Fruit fly (Drosophila melanogaster) whole organism, pupa: ENCODE measurements around the gene Hrs.

Experiments
- CG10348 ChIP-seq: fragments of 200-800 bp; sonication (Bioruptor generic); IDR thresholded peaks from 2 replicates; pipeline ENCODE4 v1.3.6; 2022; ENCODE audit warnings: missing biosample characterization, missing genetic modification characterization
- CG14655 ChIP-seq: fragments of 200-800 bp; sonication (Bioruptor generic); optimal IDR thresholded peaks from 3 replicates; lab custom pipeline; 2017; ENCODE audit warnings: mild to moderate bottlenecking, missing biosample characterization, missing genetic modification reagents, missing genetic modification characterization
- CG15710 ChIP-seq: fragments of 200-800 bp; sonication (Bioruptor generic); optimal IDR thresholded peaks from 2 replicates; lab custom pipeline; 2018; ENCODE audit warnings: missing biosample characterization, mild to moderate bottlenecking, missing genetic modification characterization, moderate library complexity
- CG32121 ChIP-seq: fragments of 200-800 bp; sonication (Bioruptor generic); IDR thresholded peaks from 2 replicates; pipeline ENCODE4 v1.3.6; 2022; ENCODE audit warnings: missing biosample characterization, missing genetic modification characterization
- CG34367 ChIP-seq: fragments of 200-800 bp; sonication (Bioruptor generic); optimal IDR thresholded peaks from 2 replicates; lab custom pipeline; 2018; ENCODE audit warnings: missing biosample characterization, mild to moderate bottlenecking, missing genetic modification characterization
- CG4496 ChIP-seq: fragments of 200-800 bp; sonication (Bioruptor generic); IDR thresholded peaks from 3 replicates; pipeline ENCODE4 v1.3.6; 2022; ENCODE audit warnings: missing biosample characterization, missing genetic modification characterization
- CG8159 ChIP-seq: fragments of 200-800 bp; sonication (Bioruptor generic); optimal IDR thresholded peaks from 3 replicates; lab custom pipeline; 2018; ENCODE audit warnings: missing biosample characterization, mild to moderate bottlenecking, missing genetic modification characterization, moderate library complexity
- CG9948 ChIP-seq: fragments of 200-800 bp; sonication (Bioruptor generic); optimal IDR thresholded peaks from 2 replicates; lab custom pipeline; 2018; ENCODE audit warnings: missing biosample characterization, mild to moderate bottlenecking, missing genetic modification characterization, moderate library complexity
- D1 ChIP-seq: fragments of 200-800 bp; sonication (Bioruptor generic); optimal IDR thresholded peaks from 2 replicates; lab custom pipeline; 2018; ENCODE audit warnings: missing biosample characterization, mild to moderate bottlenecking, missing genetic modification characterization, moderate library complexity
- EcR ChIP-seq: fragments of 200-800 bp; sonication (Bioruptor generic); optimal IDR thresholded peaks from 3 replicates; lab custom pipeline; 2019; ENCODE audit warnings: missing biosample characterization, missing genetic modification characterization, mild to moderate bottlenecking, moderate library complexity, missing genetic modification reagents
- Ets98B ChIP-seq: fragments of 200-800 bp; sonication (Bioruptor generic); IDR thresholded peaks from 2 replicates; pipeline ENCODE4 v1.3.6; 2022; ENCODE audit warnings: missing biosample characterization, missing genetic modification characterization
- Pif1B ChIP-seq: fragments of 200-800 bp; sonication (Bioruptor generic); optimal IDR thresholded peaks from 3 replicates; lab custom pipeline; 2016; ENCODE audit warnings: missing biosample characterization, missing genetic modification characterization
- fd96Ca ChIP-seq: fragments of 200-800 bp; sonication (Bioruptor generic); IDR thresholded peaks from 3 replicates; pipeline ENCODE4 v1.3.6; 2022; ENCODE audit warnings: missing biosample characterization, missing genetic modification characterization
- gl ChIP-seq: fragments of 200-800 bp; sonication (Bioruptor generic); optimal IDR thresholded peaks from 2 replicates; lab custom pipeline; 2018; ENCODE audit warnings: missing biosample characterization, mild to moderate bottlenecking, missing genetic modification characterization
- rn ChIP-seq: fragments of 200-800 bp; sonication (Bioruptor generic); IDR thresholded peaks from 2 replicates; pipeline ENCODE4 v1.3.6; 2022; ENCODE audit warnings: missing biosample characterization, missing genetic modification characterization

Hrs gene

DNA sequence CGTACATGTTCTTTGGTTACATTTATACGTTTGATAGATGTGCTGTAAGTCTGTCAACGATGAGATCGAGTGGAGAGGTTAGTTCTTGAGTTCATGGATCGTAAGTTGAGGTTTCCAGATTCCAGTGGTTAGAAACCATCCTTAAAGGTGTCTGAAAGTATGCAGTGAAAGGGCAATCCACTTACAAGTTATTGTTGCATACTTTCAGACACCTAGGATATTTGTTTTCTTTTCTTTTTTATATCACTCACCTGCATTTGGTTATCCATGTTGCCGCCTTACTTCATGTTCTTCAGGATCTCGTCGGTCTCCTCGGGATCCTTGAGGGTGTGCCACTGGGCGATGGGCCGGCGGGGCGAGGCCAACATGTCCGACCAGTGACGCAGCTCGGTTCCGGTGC lies 43.0 kb downstream of the Hrs start:
- TF ChIP-seq CG15710 (tag; lab: Kevin White, UChicago) (no peak), D1 (tag; lab: Kevin White, UChicago) (no peak), gl (tag; lab: Kevin White, UChicago) (no peak), EcR (no peak), CG9948 (no peak), Pif1B (GFP tag; lab: Kevin White, UChicago) (no peak), CG14655 (GFP tag; lab: Kevin White, UChicago) (no peak), CG8159 (no peak), fd96Ca (GFP tag; lab: Robert Waterston, UW) (no peak), CG32121 (GFP tag; lab: Robert Waterston, UW) (no peak), rn (GFP tag; lab: Robert Waterston, UW) (no peak), CG34367 (no peak), CG10348 (GFP tag; lab: Robert Waterston, UW) (no peak), CG4496 (GFP tag; lab: Robert Waterston, UW) (no peak), Ets98B (GFP tag; lab: Robert Waterston, UW) (no peak)
